Fruit fly (Drosophila melanogaster): ENCODE measurements around the gene CG33965.

The CG33965 gene

DNA sequence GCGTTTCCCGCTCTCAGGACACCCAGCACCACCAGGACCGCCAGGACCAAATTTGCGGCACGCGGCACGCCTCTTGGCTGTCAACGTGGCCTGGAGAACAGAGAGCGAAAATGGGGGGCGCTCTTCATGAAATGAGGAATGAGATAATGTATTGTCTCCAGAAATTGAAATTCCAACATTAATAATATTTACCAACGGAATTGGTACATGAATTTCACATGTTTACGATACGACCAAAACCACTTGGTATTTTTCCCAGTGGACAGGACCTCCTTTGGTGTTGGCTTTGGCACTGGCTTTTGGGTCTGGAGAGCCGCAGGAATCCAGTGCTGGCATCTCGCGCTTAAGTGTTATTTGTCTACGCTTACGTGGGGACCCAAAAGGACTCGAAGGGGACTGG lies 49.2 kb upstream of the CG33965 start (continued):
- TF ChIP-seq Ptx1 (GFP tag; IDR thresholded peaks at IDR 0.05) = peak; percentile 35; the same call in 1 of the 2 replicates
- peak; percentile 60; the same call in 1 of the 3 replicates for TF ChIP-seq Dbx (GFP tag; IDR thresholded peaks at IDR 0.05)
- TF ChIP-seq CG14014 (GFP tag; IDR thresholded peaks at IDR 0.05) = 0 out of 2 replicates have a peak, but pooled peaks have one; percentile 44
- no peak for TF ChIP-seq schlank (tag; optimal IDR thresholded peaks at IDR 0.05)
- TF ChIP-seq Camta (GFP tag; optimal IDR thresholded peaks at IDR 0.05) = peak; percentile 8
- peak; percentile 44 for TF ChIP-seq Meics (GFP tag; optimal IDR thresholded peaks at IDR 0.05)
- TF ChIP-seq row (GFP tag; IDR thresholded peaks at IDR 0.05) = peak; percentile 62
- 0 out of 2 replicates have a peak, but pooled peaks have one; percentile 13 for TF ChIP-seq CG17328 (GFP tag; IDR thresholded peaks at IDR 0.05)
- peak; percentile 19 for TF ChIP-seq CG13296 (GFP tag; optimal IDR thresholded peaks at IDR 0.05)
- TF ChIP-seq CG3838 (GFP tag; optimal IDR thresholded peaks at IDR 0.05) = no peak
- peak; percentile 16; the same call in 1 of the 2 replicates for TF ChIP-seq H2.0 (GFP tag; IDR thresholded peaks at IDR 0.05)
- no peak for TF ChIP-seq CG1024 (GFP tag; IDR thresholded peaks at IDR 0.05)
- TF ChIP-seq CG9215 (GFP tag; IDR thresholded peaks at IDR 0.05) = peak; percentile 37; the same call in 1 of the 2 replicates
- no peak for TF ChIP-seq CG15011 (GFP tag; optimal IDR thresholded peaks at IDR 0.05)
- TF ChIP-seq Eip74EF (GFP tag; optimal IDR thresholded peaks at IDR 0.05) = no peak
- TF ChIP-seq CG7839 (tag; optimal IDR thresholded peaks at IDR 0.05) = peak; percentile 21
- TF ChIP-seq CG7271 (tag; optimal IDR thresholded peaks at IDR 0.05) = no peak
- peak; percentile 34; the same call in 1 of the 2 replicates for TF ChIP-seq lmd (GFP tag; IDR thresholded peaks at IDR 0.05)
- peak; percentile 34; the same call in 1 of the 4 replicates for TF ChIP-seq Gug (GFP tag; IDR thresholded peaks at IDR 0.05)
- TF ChIP-seq dimm (GFP tag; IDR thresholded peaks at IDR 0.05) = 0 out of 2 replicates have a peak, but pooled peaks have one; percentile 18
- TF ChIP-seq tgo (GFP tag; IDR thresholded peaks at IDR 0.05) = peak; percentile 22; the same call in 1 of the 3 replicates
- peak; percentile 20 for TF ChIP-seq mam (GFP tag; optimal IDR thresholded peaks at IDR 0.05)
- no peak for TF ChIP-seq prd (optimal IDR thresholded peaks at IDR 0.05)
- peak; percentile 28; the same call in 1 of the 3 replicates for TF ChIP-seq prd (GFP tag; IDR thresholded peaks at IDR 0.05)

DNA sequence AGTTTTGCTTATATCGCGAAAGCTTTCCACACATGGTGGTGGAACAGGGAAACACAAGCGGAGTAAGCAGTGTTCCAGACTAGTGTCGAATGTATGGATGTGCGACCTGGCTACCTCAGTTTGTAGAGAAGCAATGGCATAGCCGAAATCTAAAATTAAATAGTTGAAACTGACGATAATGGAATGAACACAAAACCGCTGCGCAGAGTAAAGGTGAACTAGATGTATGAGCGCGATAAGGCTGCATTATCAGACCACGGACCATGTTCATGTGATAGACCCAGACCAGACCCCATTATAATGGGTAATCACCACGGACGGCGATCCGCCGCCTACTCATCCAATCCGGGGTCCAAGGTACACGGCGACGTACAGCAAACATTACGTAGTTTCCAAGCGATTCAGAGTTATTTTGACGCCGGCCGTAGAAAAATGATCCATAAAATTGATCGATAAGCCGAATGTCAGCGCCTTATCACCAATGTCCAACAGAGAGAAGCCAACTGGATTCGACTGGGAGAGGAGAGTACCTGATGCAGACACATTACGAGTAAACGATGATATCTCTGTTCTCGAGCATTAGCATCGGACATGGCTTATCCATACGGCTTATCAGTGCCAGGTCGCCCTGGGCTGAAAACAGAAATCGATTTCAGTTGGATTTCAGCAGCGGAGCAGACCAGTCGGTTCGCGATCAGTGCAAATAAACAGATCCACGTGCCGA lies 43.6 kb upstream of the CG33965 start, which contains the start of gene CG13912:
Gene CG13912 (plus strand): TSS at position 653 of the 724 bp plus-strand sequence.
- peak; percentile 17 for TF ChIP-seq hkb (optimal IDR thresholded peaks at IDR 0.05)
- no peak for TF ChIP-seq hkb (GFP tag; IDR thresholded peaks at IDR 0.05)
- TF ChIP-seq her (GFP tag; optimal IDR thresholded peaks at IDR 0.05) = no peak
- peak in 1 of 2 experiments; percentile 82 for TF ChIP-seq Hr78 (GFP tag; optimal IDR thresholded peaks at IDR 0.05)
- peak; percentile 25 for TF ChIP-seq Hey (tag; optimal IDR thresholded peaks at IDR 0.05)
- TF ChIP-seq CG14965 (GFP tag; optimal IDR thresholded peaks at IDR 0.05; ENCODE audit: borderline replicate concordance) = no peak
- no peak for TF ChIP-seq Spps (tag; optimal IDR thresholded peaks at IDR 0.05)
- no peak for TF ChIP-seq HLH4C (GFP tag; IDR thresholded peaks at IDR 0.05; ENCODE audit: partially characterized antibody)
- TF ChIP-seq ato (GFP tag; IDR thresholded peaks at IDR 0.05; ENCODE audit: partially characterized antibody) = no peak
- TF ChIP-seq CTCF (GFP tag; optimal IDR thresholded peaks at IDR 0.05) = peak; percentile 86
- TF ChIP-seq CG34376 (GFP tag; optimal IDR thresholded peaks at IDR 0.05) = peak; percentile 99
- no peak for TF ChIP-seq CG11093 (GFP tag; IDR thresholded peaks at IDR 0.05)
- peak; percentile 90; the same call in 2 of the 3 replicates for TF ChIP-seq CG2199 (GFP tag; IDR thresholded peaks at IDR 0.05)
- TF ChIP-seq CG42726 (GFP tag; IDR thresholded peaks at IDR 0.05; ENCODE audit: partially characterized antibody) = peak; percentile 76
- TF ChIP-seq Vsx1 (GFP tag; optimal IDR thresholded peaks at IDR 0.05) = peak; percentile 18
- TF ChIP-seq exex (tag; optimal IDR thresholded peaks at IDR 0.05) = peak; percentile 96
- TF ChIP-seq kah (GFP tag; optimal IDR thresholded peaks at IDR 0.05) = peak; percentile 61
- TF ChIP-seq Pdp1 (GFP tag; optimal IDR thresholded peaks at IDR 0.05) = peak in 1 of 2 experiments; percentile 88
- no peak for TF ChIP-seq CG34422 (GFP tag; IDR thresholded peaks at IDR 0.05)
- peak; percentile 3 for TF ChIP-seq Nf-YB (GFP tag; optimal IDR thresholded peaks at IDR 0.05)
- peak; percentile 18 for TF ChIP-seq CG17385 (GFP tag; optimal IDR thresholded peaks at IDR 0.05)
- peak; percentile 45; the same call in 1 of the 3 replicates for TF ChIP-seq CG6791 (GFP tag; IDR thresholded peaks at IDR 0.05; ENCODE audit: partially characterized antibody)
- TF ChIP-seq nom (GFP tag; optimal IDR thresholded peaks at IDR 0.05) = peak; percentile 81
- no peak for TF ChIP-seq CG8359 (GFP tag; optimal IDR thresholded peaks at IDR 0.05; ENCODE audit: borderline replicate concordance)
- TF ChIP-seq CG7987 (GFP tag; optimal IDR thresholded peaks at IDR 0.05) = peak; percentile 92
